Worm (Caenorhabditis elegans): ENCODE measurements around the gene mpz-6.

Gene mpz-6

ce11 chrII:9403087-9403486 lies 3.8 kb downstream of the mpz-6 start, which contains the start of gene Y51B9A.6:
TSS of gene Y51B9A.6 (minus strand) at chrII:9403187.
- TF ChIP-seq T26A5.8 (tag; optimal IDR thresholded peaks at IDR 0.05) (no peak), rec-8 (tag; optimal IDR thresholded peaks at IDR 0.05) (no peak), F39B2.1 (GFP tag; IDR thresholded peaks at IDR 0.05) (no peak), nhr-179 (tag; optimal IDR thresholded peaks at IDR 0.05) (no peak), lsy-27 (tag; optimal IDR thresholded peaks at IDR 0.05; ENCODE audit: borderline replicate concordance, insufficient read depth) (no peak), D2030.7 (GFP tag; IDR thresholded peaks at IDR 0.05) (no peak), ztf-26 (tag; optimal IDR thresholded peaks at IDR 0.05) (no peak), F37B4.10 (GFP tag; IDR thresholded peaks at IDR 0.05) (no peak), dpl-1 (GFP tag; optimal IDR thresholded peaks at IDR 0.05) (no peak), madf-3 (GFP tag; IDR thresholded peaks at IDR 0.05) (no peak), die-1 (tag; optimal IDR thresholded peaks at IDR 0.05) (no peak), ztf-18 (tag; optimal IDR thresholded peaks at IDR 0.05) (no peak), Y56A3A.18 (GFP tag; IDR thresholded peaks at IDR 0.05) (no peak), lag-1 (GFP tag; IDR thresholded peaks at IDR 0.05) (no peak), F52B5.7 (tag; optimal IDR thresholded peaks at IDR 0.05) (no peak), tbp1 (GFP tag; optimal IDR thresholded peaks at IDR 0.05) (no peak), nhr-90 (tag; optimal IDR thresholded peaks at IDR 0.05) (no peak), hlh-26 (GFP tag; conservative IDR thresholded peaks at IDR 0.05) (no peak)

- TF ChIP-seq nhr-179 (tag; optimal IDR thresholded peaks at IDR 0.05) (no peak), unc-130 (GFP tag; optimal IDR thresholded peaks at IDR 0.05) (no peak), cebp-1 (GFP tag; IDR thresholded peaks at IDR 0.05) (no peak), cebp-1 (tag; optimal IDR thresholded peaks at IDR 0.05) (no peak), ceh-91 (GFP tag; IDR thresholded peaks at IDR 0.05) (no peak), akir-1 (GFP tag; optimal IDR thresholded peaks at IDR 0.05) (no peak), zfh-2 (GFP tag; conservative IDR thresholded peaks at IDR 0.05) (no peak), mxl-1 (tag; optimal IDR thresholded peaks at IDR 0.05) (no peak), T26A5.8 (tag; optimal IDR thresholded peaks at IDR 0.05) (no peak), mes-4 (tag; optimal IDR thresholded peaks at IDR 0.05) (no peak), ztf-22 (GFP tag; optimal IDR thresholded peaks at IDR 0.05) (no peak), mcd-1 (GFP tag; IDR thresholded peaks at IDR 0.05) (no peak), snpc-3.4 (tag; optimal IDR thresholded peaks at IDR 0.05) (no peak), lir-1 (GFP tag; conservative IDR thresholded peaks at IDR 0.05) (no peak), hlh-26 (GFP tag; conservative IDR thresholded peaks at IDR 0.05) (no peak), hrde-1 (tag; optimal IDR thresholded peaks at IDR 0.05; ENCODE audit: borderline replicate concordance) (no peak), snpc-1.1 (tag; optimal IDR thresholded peaks at IDR 0.05; ENCODE audit: insufficient read depth) (no peak), dpl-1 (GFP tag; optimal IDR thresholded peaks at IDR 0.05) (no peak), attf-3 (GFP tag; conservative IDR thresholded peaks at IDR 0.05) (no peak), F49E8.2 (tag; optimal IDR thresholded peaks at IDR 0.05; ENCODE audit: insufficient read depth) (no peak)
These were observed 7.2 kb downstream of the mpz-6 start, which contains the start of gene Y51B9A.7 for ce11 chrII:9399746-9400145. TSS of gene Y51B9A.7 (plus strand) at chrII:9400046.

ce11 chrII:9398370-9398901 lies 8.5 kb downstream of the mpz-6 start, which contains the start of the genes Y51B9A.14 and Y51B9A.8:
TSS of gene Y51B9A.14 (minus strand) at chrII:9398470.
TSS of gene Y51B9A.8 (plus strand) at chrII:9398851.
- no peak for TF ChIP-seq sdz-38 (tag; optimal IDR thresholded peaks at IDR 0.05)
- no peak for TF ChIP-seq dpl-1 (GFP tag; optimal IDR thresholded peaks at IDR 0.05)
- TF ChIP-seq Y95B8A.8 (GFP tag; IDR thresholded peaks at IDR 0.05) = no peak
- TF ChIP-seq egl-18 (GFP tag; IDR thresholded peaks at IDR 0.05) = no peak
- TF ChIP-seq efl-1 (GFP tag; optimal IDR thresholded peaks at IDR 0.05) = no peak
- TF ChIP-seq nhr-179 (tag; optimal IDR thresholded peaks at IDR 0.05) = no peak
- TF ChIP-seq madf-6 (GFP tag; IDR thresholded peaks at IDR 0.05) = no peak
- no peak for TF ChIP-seq dox-1 (GFP tag; IDR thresholded peaks at IDR 0.05)
- no peak for TF ChIP-seq nfya-2 (GFP tag; IDR thresholded peaks at IDR 0.05)
- no peak for TF ChIP-seq ztf-6 (GFP tag; IDR thresholded peaks at IDR 0.05)
- TF ChIP-seq T07F8.4 (tag; optimal IDR thresholded peaks at IDR 0.05) = no peak
- TF ChIP-seq F33H1.4 (GFP tag; IDR thresholded peaks at IDR 0.05) = no peak
- TF ChIP-seq lag-1 (GFP tag; IDR thresholded peaks at IDR 0.05) = no peak
- no peak for TF ChIP-seq tbp1 (GFP tag; optimal IDR thresholded peaks at IDR 0.05)
- no peak for TF ChIP-seq attf-5 (GFP tag; optimal IDR thresholded peaks at IDR 0.05)
- no peak for TF ChIP-seq mxl-1 (tag; optimal IDR thresholded peaks at IDR 0.05)
- TF ChIP-seq F55B11.4 (tag; optimal IDR thresholded peaks at IDR 0.05; ENCODE audit: borderline replicate concordance, insufficient read depth) = no peak

All from whole organism, young adult.